Worm (Caenorhabditis elegans) whole organism, mixed stage, embryonic: Measurements from ENCODE around the gene F11F1.1.

Source experiments
- bed-3 ChIP-seq: fragments of 200-800 bp; sonication (Bioruptor generic); optimal IDR thresholded peaks from 3 replicates; lab custom pipeline; 2018; ENCODE audit warnings: mild to moderate bottlenecking, missing genetic modification characterization, moderate library complexity, missing compliant biosample characterization
- blmp-1 ChIP-seq: fragments of 150-350 bp; optimal IDR thresholded peaks from 2 replicates; lab custom pipeline; 2014; ENCODE audit warnings: missing biosample characterization, missing genetic modification characterization
- ceh-83 ChIP-seq: fragments of 200-800 bp; sonication (Bioruptor generic); optimal IDR thresholded peaks from 2 replicates; lab custom pipeline; 2018; ENCODE audit warnings: mild to moderate bottlenecking, missing genetic modification characterization, missing compliant biosample characterization
- lin-13 ChIP-seq: fragments of 150-350 bp; optimal IDR thresholded peaks from 2 replicates; lab custom pipeline; 2014; ENCODE audit warnings: missing biosample characterization, missing genetic modification characterization
- lin-32 ChIP-seq: fragments of 200-800 bp; sonication (Bioruptor generic); optimal IDR thresholded peaks from 2 replicates; lab custom pipeline; 2018; ENCODE audit warnings: mild to moderate bottlenecking, missing genetic modification characterization, missing compliant biosample characterization
- mep-1 ChIP-seq: fragments of 150-350 bp; optimal IDR thresholded peaks from 2 replicates; lab custom pipeline; 2017; ENCODE audit warnings: missing biosample characterization, missing genetic modification reagents, missing genetic modification characterization, inconsistent platforms
- nhr-237 ChIP-seq: fragments of 150-350 bp; optimal IDR thresholded peaks from 2 replicates; lab custom pipeline; 2014; ENCODE audit warnings: missing biosample characterization, missing genetic modification characterization
- pha-4 ChIP-seq: fragments of 150-350 bp; optimal IDR thresholded peaks from 2 replicates; lab custom pipeline; 2018; ENCODE audit warnings: missing biosample characterization, missing genetic modification reagents, missing genetic modification characterization
- sptf-1 ChIP-seq: sonication (generic microtip); optimal IDR thresholded peaks from 2 replicates; lab custom pipeline; 2017; ENCODE audit warnings: mild to moderate bottlenecking, missing genetic modification characterization, moderate library complexity, missing compliant biosample characterization
- unc-39 ChIP-seq: fragments of 150-350 bp; optimal IDR thresholded peaks from 2 replicates; lab custom pipeline; 2014; ENCODE audit warnings: missing biosample characterization, missing genetic modification characterization

DNA sequence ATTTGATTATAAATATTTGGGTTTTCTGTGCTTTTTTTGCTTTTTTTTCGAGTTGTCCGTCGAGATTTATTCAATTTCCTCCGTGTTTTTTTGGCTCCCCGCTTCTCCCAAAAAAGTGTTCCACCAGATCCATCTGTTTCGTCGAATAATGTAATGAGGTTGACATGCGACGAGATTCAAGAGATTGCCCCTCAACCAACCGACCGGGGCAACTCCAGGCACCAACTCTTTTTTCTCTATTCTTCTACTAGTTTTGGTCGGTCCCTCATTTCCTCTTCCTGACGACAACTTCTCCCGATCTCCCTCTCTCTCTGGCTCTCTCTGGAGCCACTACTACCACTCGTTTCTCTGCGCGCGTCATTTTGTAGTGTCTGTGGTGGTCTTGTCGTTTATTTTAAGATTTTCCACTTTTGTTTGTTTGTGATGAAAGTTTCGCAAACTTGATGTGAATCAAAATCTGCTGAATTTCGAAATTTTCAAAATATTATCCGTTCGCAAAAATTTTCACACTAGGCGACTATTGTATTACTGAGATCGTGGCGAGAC is 47.5 kb upstream of the F11F1.1 start:
- TF ChIP-seq mep-1 (tag; lab: Kevin White, UChicago): no peak
- TF ChIP-seq lin-13 (tag; lab: Kevin White, UChicago): no peak
- no peak for TF ChIP-seq blmp-1 (tag; lab: Kevin White, UChicago)
- no peak for TF ChIP-seq bed-3 (GFP tag; lab: Kevin White, UChicago)
- no peak for TF ChIP-seq nhr-237 (tag; lab: Kevin White, UChicago)
- TF ChIP-seq pha-4 (tag; lab: Kevin White, UChicago): no peak
- no peak for TF ChIP-seq sptf-1 (tag; lab: Kevin White, UChicago)
- TF ChIP-seq ceh-83 (GFP tag; lab: Kevin White, UChicago): no peak
- TF ChIP-seq lin-32 (GFP tag; lab: Kevin White, UChicago): no peak
- no peak for TF ChIP-seq unc-39 (tag; lab: Kevin White, UChicago)
